Fruit fly (Drosophila melanogaster) whole organism, embryonic: ENCODE data around the gene CG8097.
A peak's percentile ranks its signal among the peaks of the same experiment; 100 is the strongest.

Experiments used
- Antp ChIP-seq: fragments of 200-800 bp; sonication (Bioruptor generic); optimal IDR thresholded peaks from 3 replicates; lab custom pipeline; 2016; ENCODE audit warnings: missing biosample characterization, missing genetic modification characterization
- Atf6 ChIP-seq: fragments of 200-800 bp; sonication (Bioruptor generic); IDR thresholded peaks from 2 replicates; pipeline ENCODE4 v1.3.6; 2022; ENCODE audit warnings: missing biosample characterization, missing genetic modification characterization
- Bdp1 ChIP-seq: fragments of 200-800 bp; sonication (Bioruptor generic); optimal IDR thresholded peaks from 3 replicates; lab custom pipeline; 2016; ENCODE audit warnings: missing biosample characterization, missing genetic modification characterization
- C15 ChIP-seq: fragments of 200-800 bp; sonication (Bioruptor generic); IDR thresholded peaks from 3 replicates; pipeline ENCODE4 v1.3.6; 2022; ENCODE audit warnings: missing biosample characterization, missing genetic modification characterization
- CG10147 ChIP-seq: fragments of 200-800 bp; sonication (Bioruptor generic); optimal IDR thresholded peaks from 2 replicates; lab custom pipeline; 2019; ENCODE audit warnings: missing biosample characterization, mild to moderate bottlenecking, missing genetic modification characterization, moderate library complexity
- CG1024 ChIP-seq: fragments of 200-800 bp; sonication (Bioruptor generic); IDR thresholded peaks from 2 replicates; pipeline ENCODE4 v1.3.6; 2022; ENCODE audit warnings: missing biosample characterization, missing genetic modification characterization
- CG10462 ChIP-seq: fragments of 200-800 bp; sonication (Bioruptor generic); optimal IDR thresholded peaks from 2 replicates; lab custom pipeline; 2016; ENCODE audit warnings: missing biosample characterization, missing genetic modification characterization
- CG11695 ChIP-seq: fragments of 200-800 bp; sonication (Bioruptor generic); IDR thresholded peaks from 3 replicates; pipeline ENCODE4 v1.3.6; 2022; ENCODE audit warnings: missing biosample characterization, missing genetic modification characterization
- CG12659 ChIP-seq: fragments of 200-800 bp; sonication (Bioruptor generic); optimal IDR thresholded peaks from 3 replicates; lab custom pipeline; 2017; ENCODE audit warnings: mild to moderate bottlenecking, missing biosample characterization, missing genetic modification reagents, missing genetic modification characterization
- CG14050 ChIP-seq: fragments of 200-800 bp; sonication (Bioruptor generic); IDR thresholded peaks from 3 replicates; pipeline ENCODE4 v1.3.6; 2022; ENCODE audit warnings: missing biosample characterization, missing genetic modification characterization
- CG14441 ChIP-seq: fragments of 200-800 bp; sonication (Bioruptor generic); IDR thresholded peaks from 2 replicates; pipeline ENCODE4 v1.3.6; 2022; ENCODE audit warnings: missing biosample characterization, missing genetic modification characterization
- CG15514 ChIP-seq: fragments of 200-800 bp; sonication (Bioruptor generic); optimal IDR thresholded peaks from 3 replicates; lab custom pipeline; 2017; ENCODE audit warnings: missing biosample characterization, missing genetic modification characterization, mild to moderate bottlenecking, moderate library complexity, missing genetic modification reagents
- CG17359 ChIP-seq: fragments of 200-800 bp; sonication (Bioruptor generic); optimal IDR thresholded peaks from 3 replicates; lab custom pipeline; 2018; ENCODE audit warnings: missing biosample characterization, mild to moderate bottlenecking, missing genetic modification characterization, moderate library complexity
- CG33557 ChIP-seq: fragments of 200-800 bp; sonication (Bioruptor generic); optimal IDR thresholded peaks from 2 replicates; lab custom pipeline; 2019; ENCODE audit warnings: missing biosample characterization, mild to moderate bottlenecking, missing genetic modification characterization, moderate library complexity
- CG3995 ChIP-seq: fragments of 200-800 bp; sonication (Bioruptor generic); optimal IDR thresholded peaks from 3 replicates; lab custom pipeline; 2016; ENCODE audit warnings: missing biosample characterization, missing genetic modification characterization
- CG6813 ChIP-seq: fragments of 200-800 bp; sonication (Bioruptor generic); optimal IDR thresholded peaks from 2 replicates; lab custom pipeline; 2017; ENCODE audit warnings: missing biosample characterization, missing genetic modification characterization, mild to moderate bottlenecking, moderate library complexity, missing genetic modification reagents
- CG8281 ChIP-seq: fragments of 200-800 bp; sonication (Bioruptor generic); optimal IDR thresholded peaks from 2 replicates; lab custom pipeline; 2018; ENCODE audit warnings: missing biosample characterization, mild to moderate bottlenecking, missing genetic modification characterization, moderate library complexity
- CG8765 ChIP-seq: fragments of 200-800 bp; sonication (Bioruptor generic); IDR thresholded peaks from 2 replicates; pipeline ENCODE4 v1.3.6; 2022; ENCODE audit warnings: missing biosample characterization, missing genetic modification characterization
- CHES-1-like ChIP-seq: fragments of 200-800 bp; sonication (Bioruptor generic); optimal IDR thresholded peaks from 2 replicates; lab custom pipeline; 2016; ENCODE audit warnings: missing biosample characterization, missing genetic modification characterization
- CkIIα-i1 ChIP-seq: fragments of 200-800 bp; sonication (Bioruptor generic); IDR thresholded peaks from 2 replicates; pipeline ENCODE4 v1.3.6; 2022; ENCODE audit warnings: missing biosample characterization, missing genetic modification characterization
- E2f2 ChIP-seq: fragments of 200-800 bp; sonication (Bioruptor generic); IDR thresholded peaks from 2 replicates; pipeline ENCODE4 v1.3.6; 2022; ENCODE audit warnings: missing biosample characterization, missing genetic modification characterization
- HLHmδ ChIP-seq: fragments of 200-800 bp; sonication (Bioruptor generic); optimal IDR thresholded peaks from 2 replicates; lab custom pipeline; 2018; ENCODE audit warnings: missing biosample characterization, mild to moderate bottlenecking, missing genetic modification characterization, moderate library complexity
- Hmr ChIP-seq: fragments of 200-800 bp; sonication (Bioruptor generic); optimal IDR thresholded peaks from 3 replicates; lab custom pipeline; 2017; ENCODE audit warnings: mild to moderate bottlenecking, missing biosample characterization, missing genetic modification reagents, missing genetic modification characterization
- Lhr ChIP-seq: fragments of 200-800 bp; sonication (Bioruptor generic); optimal IDR thresholded peaks from 3 replicates; lab custom pipeline; 2017; ENCODE audit warnings: mild to moderate bottlenecking, missing biosample characterization, missing genetic modification reagents, missing genetic modification characterization
- NC2β ChIP-seq: fragments of 200-800 bp; sonication (Bioruptor generic); optimal IDR thresholded peaks from 2 replicates; lab custom pipeline; 2016; ENCODE audit warnings: missing biosample characterization, missing genetic modification characterization
- NK7.1 ChIP-seq: fragments of 200-800 bp; sonication (Bioruptor generic); optimal IDR thresholded peaks from 3 replicates; lab custom pipeline; 2016; ENCODE audit warnings: missing biosample characterization, missing genetic modification characterization
- Oli ChIP-seq: fragments of 200-800 bp; sonication (Bioruptor generic); optimal IDR thresholded peaks from 2 replicates; lab custom pipeline; 2018; ENCODE audit warnings: missing biosample characterization, mild to moderate bottlenecking, missing genetic modification characterization, moderate library complexity
- Side ChIP-seq: fragments of 200-800 bp; sonication (Bioruptor generic); optimal IDR thresholded peaks from 2 replicates; lab custom pipeline; 2016; ENCODE audit warnings: missing biosample characterization, missing genetic modification characterization
- Sry-β ChIP-seq: fragments of 200-800 bp; sonication (Bioruptor generic); optimal IDR thresholded peaks from 2 replicates; lab custom pipeline; 2018; ENCODE audit warnings: missing biosample characterization, mild to moderate bottlenecking, missing genetic modification characterization, moderate library complexity
- Xbp1 ChIP-seq: fragments of 200-800 bp; sonication (Bioruptor generic); optimal IDR thresholded peaks from 3 replicates; lab custom pipeline; 2016; ENCODE audit warnings: missing biosample characterization, mild to moderate bottlenecking, missing genetic modification characterization
- YL-1 ChIP-seq: fragments of 200-800 bp; sonication (Bioruptor generic); optimal IDR thresholded peaks from 3 replicates; lab custom pipeline; 2017; ENCODE audit warnings: missing biosample characterization, mild to moderate bottlenecking, missing genetic modification characterization
- ara ChIP-seq: fragments of 200-800 bp; sonication (Bioruptor generic); IDR thresholded peaks from 2 replicates; pipeline ENCODE4 v1.3.6; 2022; ENCODE audit warnings: missing biosample characterization, missing genetic modification characterization
- cad ChIP-seq: fragments of >200 bp; optimal IDR thresholded peaks from 2 replicates; lab custom pipeline; 2017; ENCODE audit warnings: missing biosample characterization, missing genetic modification characterization
- cato ChIP-seq: fragments of 200-800 bp; sonication (Bioruptor generic); optimal IDR thresholded peaks from 2 replicates; lab custom pipeline; 2016; ENCODE audit warnings: missing biosample characterization, missing genetic modification characterization, borderline replicate concordance
- dysf ChIP-seq: fragments of 200-800 bp; sonication (Bioruptor generic); IDR thresholded peaks from 3 replicates; pipeline ENCODE4 v1.3.6; 2022; ENCODE audit warnings: missing biosample characterization, missing genetic modification characterization
- emc ChIP-seq: fragments of 200-800 bp; sonication (Bioruptor generic); optimal IDR thresholded peaks from 2 replicates; lab custom pipeline; 2016; ENCODE audit warnings: missing biosample characterization, missing genetic modification characterization
- eyg ChIP-seq: fragments of 200-800 bp; sonication (Bioruptor generic); optimal IDR thresholded peaks from 3 replicates; lab custom pipeline; 2016; ENCODE audit warnings: missing biosample characterization, missing genetic modification characterization
- ftz-f1 ChIP-seq: fragments of 200-800 bp; sonication (Bioruptor generic); optimal IDR thresholded peaks from 2 replicates; lab custom pipeline; 2016; ENCODE audit warnings: missing biosample characterization, missing genetic modification characterization
- gro ChIP-seq: fragments of 200-800 bp; sonication (Bioruptor generic); optimal IDR thresholded peaks from 2 replicates; lab custom pipeline; 2016; ENCODE audit warnings: missing biosample characterization, missing genetic modification characterization
- hb ChIP-seq: fragments of 200-800 bp; sonication (Bioruptor generic); IDR thresholded peaks from 3 replicates; pipeline ENCODE4 v1.3.6; 2022; ENCODE audit warnings: missing biosample characterization, missing genetic modification characterization; ENCODE audit not compliant: partially characterized antibody
- inv ChIP-seq: fragments of 200-800 bp; sonication (Bioruptor generic); IDR thresholded peaks from 2 replicates; pipeline ENCODE4 v1.3.6; 2022; ENCODE audit warnings: missing biosample characterization, missing genetic modification characterization; ENCODE audit not compliant: partially characterized antibody
- ken ChIP-seq: fragments of 200-800 bp; sonication (Bioruptor generic); IDR thresholded peaks from 3 replicates; pipeline ENCODE4 v1.3.6; 2022; ENCODE audit warnings: missing biosample characterization, missing genetic modification characterization
- nom ChIP-seq: fragments of 200-800 bp; sonication (Bioruptor generic); optimal IDR thresholded peaks from 2 replicates; lab custom pipeline; 2017; ENCODE audit warnings: missing biosample characterization, missing genetic modification characterization, mild to moderate bottlenecking, moderate library complexity, missing genetic modification reagents
- pros ChIP-seq: fragments of 200-800 bp; sonication (Bioruptor generic); optimal IDR thresholded peaks from 3 replicates; lab custom pipeline; 2019; ENCODE audit warnings: missing biosample characterization, mild to moderate bottlenecking, missing genetic modification characterization, moderate library complexity
- ro ChIP-seq: fragments of 200-800 bp; sonication (Bioruptor generic); IDR thresholded peaks from 2 replicates; pipeline ENCODE4 v1.3.6; 2022; ENCODE audit warnings: missing biosample characterization, missing genetic modification characterization
- run ChIP-seq: fragments of 200-800 bp; sonication (Bioruptor generic); optimal IDR thresholded peaks from 3 replicates; lab custom pipeline; 2018; ENCODE audit warnings: missing biosample characterization, mild to moderate bottlenecking, missing genetic modification characterization
- schlank ChIP-seq: fragments of 200-800 bp; sonication (Bioruptor generic); optimal IDR thresholded peaks from 2 replicates; lab custom pipeline; 2018; ENCODE audit warnings: missing biosample characterization, mild to moderate bottlenecking, missing genetic modification characterization
- sim ChIP-seq: fragments of 200-800 bp; sonication (Bioruptor generic); IDR thresholded peaks from 2 replicates; pipeline ENCODE4 v1.3.6; 2022; ENCODE audit warnings: missing biosample characterization, missing genetic modification characterization
- stwl ChIP-seq: fragments of 200-800 bp; sonication (Bioruptor generic); optimal IDR thresholded peaks from 3 replicates; lab custom pipeline; 2018; ENCODE audit warnings: missing biosample characterization, mild to moderate bottlenecking, missing genetic modification characterization, moderate library complexity
- tio ChIP-seq: fragments of 200-800 bp; sonication (Bioruptor generic); optimal IDR thresholded peaks from 2 replicates; lab custom pipeline; 2017; ENCODE audit warnings: missing biosample characterization, missing genetic modification characterization, inconsistent platforms
- vfl ChIP-seq: fragments of 200-800 bp; sonication (Bioruptor generic); optimal IDR thresholded peaks from 2 replicates; lab custom pipeline; 2016; ENCODE audit warnings: missing biosample characterization, missing genetic modification characterization
- wek ChIP-seq: fragments of 200-800 bp; sonication (Bioruptor generic); optimal IDR thresholded peaks from 3 replicates; lab custom pipeline; 2018; ENCODE audit warnings: missing biosample characterization, mild to moderate bottlenecking, missing genetic modification characterization, moderate library complexity

The CG8097 gene

DNA sequence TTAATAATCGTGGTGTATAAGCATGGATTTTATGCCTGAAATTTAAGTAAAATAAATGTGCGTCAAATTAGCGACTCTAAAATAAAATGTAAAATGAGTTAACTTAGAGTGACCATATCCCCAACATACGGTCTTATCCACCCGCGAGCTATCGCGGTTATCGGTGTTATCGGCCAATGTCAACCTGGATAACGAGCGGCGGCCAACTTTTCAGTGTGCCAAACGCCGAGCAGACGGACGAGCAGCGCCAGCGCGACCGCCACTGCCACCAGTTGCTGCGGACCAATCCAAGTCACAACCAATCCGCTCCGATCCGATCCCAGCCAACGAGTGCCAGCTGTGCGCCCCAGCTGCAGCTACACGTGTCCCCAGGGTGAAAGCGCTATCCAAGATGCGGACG lies 4.9 kb upstream of the CG8097 start, which contains the start of the genes cerv and CG7872 (continued):
- TF ChIP-seq HLHmδ (GFP tag; lab: Kevin White, UChicago) (peak; percentile 13), cato (GFP tag; lab: Kevin White, UChicago) (no peak), nom (GFP tag; lab: Kevin White, UChicago) (no peak), CG14441 (GFP tag; lab: Robert Waterston, UW) (no peak), cad (no peak), CG14050 (no peak), Side (GFP tag; lab: Kevin White, UChicago) (peak; percentile 2), ftz-f1 (GFP tag; lab: Kevin White, UChicago) (no peak), Atf6 (GFP tag; lab: Robert Waterston, UW) (no peak), dysf (no peak), CG33557 (no peak), YL-1 (GFP tag; lab: Kevin White, UChicago) (peak; percentile 17), CG3995 (GFP tag; lab: Kevin White, UChicago) (peak; percentile 58), gro (GFP tag; lab: Kevin White, UChicago) (no peak), run (tag; lab: Kevin White, UChicago) (no peak), CHES-1-like (GFP tag; lab: Kevin White, UChicago) (no peak), CG6813 (no peak), wek (no peak), inv (GFP tag; lab: Robert Waterston, UW) (peak; percentile 50), schlank (tag; lab: Kevin White, UChicago) (no peak), eyg (no peak), Hmr (GFP tag; lab: Kevin White, UChicago) (no peak), C15 (GFP tag; lab: Robert Waterston, UW) (no peak), E2f2 (GFP tag; lab: Robert Waterston, UW) (peak; percentile 62), CG10147 (GFP tag; lab: Kevin White, UChicago) (no peak), tio (no peak), CG15514 (GFP tag; lab: Kevin White, UChicago) (peak; percentile 63)

- TF ChIP-seq CG8281 (tag; lab: Kevin White, UChicago): peak; percentile 70
- peak; percentile 96 for TF ChIP-seq Antp
- peak; percentile 77 for TF ChIP-seq NK7.1
- TF ChIP-seq CkIIα-i1 (GFP tag; lab: Robert Waterston, UW): peak; percentile 52; the same call in 1 of the 2 replicates
- peak; percentile 64 for TF ChIP-seq Lhr (GFP tag; lab: Kevin White, UChicago)
- TF ChIP-seq ro: peak; percentile 50; the same call in 1 of the 2 replicates
- peak; percentile 92 for TF ChIP-seq Xbp1 (GFP tag; lab: Kevin White, UChicago)
- TF ChIP-seq CG11695 (GFP tag; lab: Robert Waterston, UW): peak; percentile 86
- peak; percentile 91 for TF ChIP-seq ken (GFP tag; lab: Robert Waterston, UW)
- no peak for TF ChIP-seq hb (GFP tag; lab: Robert Waterston, UW)
- peak; percentile 89 for TF ChIP-seq Oli (tag; lab: Kevin White, UChicago)
- peak; percentile 72 for TF ChIP-seq vfl (GFP tag; lab: Kevin White, UChicago)
- peak; percentile 21 for TF ChIP-seq Sry-β (GFP tag; lab: Kevin White, UChicago)
- peak; percentile 73 for TF ChIP-seq sim (GFP tag; lab: Robert Waterston, UW)
- peak; percentile 79 for TF ChIP-seq Bdp1 (GFP tag; lab: Kevin White, UChicago)
- TF ChIP-seq NC2β (GFP tag; lab: Kevin White, UChicago): peak; percentile 86
- peak; percentile 91 for TF ChIP-seq CG12659 (GFP tag; lab: Kevin White, UChicago)
- TF ChIP-seq CG8765 (GFP tag; lab: Robert Waterston, UW): peak; percentile 89
- peak; percentile 54 for TF ChIP-seq CG10462 (GFP tag; lab: Kevin White, UChicago)
- no peak for TF ChIP-seq stwl (tag; lab: Kevin White, UChicago)
- TF ChIP-seq pros: no peak
- TF ChIP-seq CG17359 (tag; lab: Kevin White, UChicago): peak; percentile 87
- TF ChIP-seq emc (GFP tag; lab: Kevin White, UChicago): peak; percentile 80
- peak; percentile 92 for TF ChIP-seq ara
- TF ChIP-seq CG1024 (GFP tag; lab: Robert Waterston, UW): peak; percentile 83
Observed at dm6 chrX:15579579-15579978, 3.4 kb upstream of the CG8097 start.
